Worm (Caenorhabditis elegans): ENCODE results near the gene srw-24.
"Not testable (repeated sequence)": the region's sequence is repeated elsewhere in the genome, so short reads cannot be mapped to it uniquely, and the experiment has no call there.

Gene srw-24

DNA sequence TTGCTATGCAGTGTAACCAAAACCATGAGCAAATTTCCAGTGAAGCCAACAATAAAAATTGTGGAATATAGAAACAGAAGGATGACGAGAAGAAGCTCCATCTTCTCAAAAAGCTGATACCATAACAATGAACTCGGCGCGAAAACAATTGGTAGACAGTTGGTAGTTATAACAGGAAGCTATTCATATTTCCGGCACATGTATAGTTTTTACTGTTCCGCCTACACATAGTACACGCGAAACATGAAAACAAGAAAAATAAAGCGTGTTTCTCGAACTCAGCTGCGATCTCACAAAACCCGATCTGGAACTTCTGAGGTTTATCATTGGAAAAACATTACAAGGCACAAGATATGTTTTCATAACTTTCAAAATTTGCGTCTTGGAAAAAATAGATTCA lies 35.3 kb downstream of the srw-24 start, which contains the start of gene srsx-37:
Gene srsx-37 (minus strand): TSS at position 101 of the 400 bp plus-strand sequence.
- TF ChIP-seq nhr-76 (tag; optimal IDR thresholded peaks at IDR 0.05) (no peak), elt-3 (tag; optimal IDR thresholded peaks at IDR 0.05) (no peak), nhr-2 (tag; optimal IDR thresholded peaks at IDR 0.05) (no peak), mab-5 (tag; optimal IDR thresholded peaks at IDR 0.05) (no peak), hlh-1 (tag; optimal IDR thresholded peaks at IDR 0.05) (no peak), lin-13 (tag; optimal IDR thresholded peaks at IDR 0.05) (no peak), nhr-28 (tag; optimal IDR thresholded peaks at IDR 0.05) (no peak), mls-2 (tag; optimal IDR thresholded peaks at IDR 0.05) (no peak), lin-32 (GFP tag; optimal IDR thresholded peaks at IDR 0.05) (no peak), blmp-1 (tag; optimal IDR thresholded peaks at IDR 0.05) (no peak), tbx-8 (GFP tag; optimal IDR thresholded peaks at IDR 0.05) (no peak), ceh-83 (GFP tag; optimal IDR thresholded peaks at IDR 0.05) (no peak), unc-39 (tag; optimal IDR thresholded peaks at IDR 0.05) (no peak), ces-1 (GFP tag; optimal IDR thresholded peaks at IDR 0.05) (no peak), zip-8 (tag; optimal IDR thresholded peaks at IDR 0.05) (no peak), drap-1 (GFP tag; optimal IDR thresholded peaks at IDR 0.05) (no peak)

DNA sequence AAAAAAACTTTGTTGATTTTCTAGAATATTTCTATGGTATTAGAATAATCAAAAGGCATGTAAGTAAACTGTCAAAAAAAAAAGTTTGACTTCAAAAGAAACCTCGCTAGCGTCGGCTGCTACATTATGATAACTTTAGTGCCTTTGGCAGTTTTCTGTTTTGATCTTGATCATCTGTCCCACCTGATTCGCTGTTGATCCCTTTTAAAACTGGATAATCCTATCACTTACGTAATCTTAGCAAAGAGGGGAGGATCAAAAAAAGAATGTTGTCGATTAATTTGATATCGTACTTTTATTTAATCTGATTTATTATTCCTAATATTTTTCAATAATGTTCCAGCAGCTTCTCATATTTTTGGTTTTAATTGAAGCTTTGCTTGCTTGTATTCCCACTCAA lies 36.1 kb downstream of the srw-24 start, which contains the start of gene M01B2.8:
Gene M01B2.8 (plus strand): TSS at position 301 of the 400 bp plus-strand sequence.
- TF ChIP-seq elt-1 (tag; optimal IDR thresholded peaks at IDR 0.05; ENCODE audit: borderline replicate concordance, insufficient read depth) = no peak
- no peak for TF ChIP-seq lsy-2 (tag; optimal IDR thresholded peaks at IDR 0.05)
- TF ChIP-seq zip-8 (tag; optimal IDR thresholded peaks at IDR 0.05) = no peak
- TF ChIP-seq nhr-237 (tag; optimal IDR thresholded peaks at IDR 0.05) = no peak
- TF ChIP-seq cnd-1 (tag; optimal IDR thresholded peaks at IDR 0.05) = no peak
- TF ChIP-seq unc-39 (tag; optimal IDR thresholded peaks at IDR 0.05) = no peak
- TF ChIP-seq unc-62 (GFP tag; optimal IDR thresholded peaks at IDR 0.05) = no peak
- TF ChIP-seq sem-2 (GFP tag; optimal IDR thresholded peaks at IDR 0.05) = no peak
- TF ChIP-seq nhr-12 (tag; optimal IDR thresholded peaks at IDR 0.05) = no peak
- no peak for TF ChIP-seq sptf-1 (tag; optimal IDR thresholded peaks at IDR 0.05)
- TF ChIP-seq nhr-76 (tag; optimal IDR thresholded peaks at IDR 0.05) = no peak
- no peak for TF ChIP-seq flh-1 (GFP tag; optimal IDR thresholded peaks at IDR 0.05)
- no peak for TF ChIP-seq ztf-11 (tag; optimal IDR thresholded peaks at IDR 0.05)
- no peak for TF ChIP-seq ceh-83 (GFP tag; optimal IDR thresholded peaks at IDR 0.05)
- TF ChIP-seq elt-3 (tag; optimal IDR thresholded peaks at IDR 0.05) = no peak
- no peak for TF ChIP-seq mep-1 (tag; optimal IDR thresholded peaks at IDR 0.05)
- TF ChIP-seq nhr-28 (tag; optimal IDR thresholded peaks at IDR 0.05) = no peak
- no peak for TF ChIP-seq mab-5 (tag; optimal IDR thresholded peaks at IDR 0.05)

DNA sequence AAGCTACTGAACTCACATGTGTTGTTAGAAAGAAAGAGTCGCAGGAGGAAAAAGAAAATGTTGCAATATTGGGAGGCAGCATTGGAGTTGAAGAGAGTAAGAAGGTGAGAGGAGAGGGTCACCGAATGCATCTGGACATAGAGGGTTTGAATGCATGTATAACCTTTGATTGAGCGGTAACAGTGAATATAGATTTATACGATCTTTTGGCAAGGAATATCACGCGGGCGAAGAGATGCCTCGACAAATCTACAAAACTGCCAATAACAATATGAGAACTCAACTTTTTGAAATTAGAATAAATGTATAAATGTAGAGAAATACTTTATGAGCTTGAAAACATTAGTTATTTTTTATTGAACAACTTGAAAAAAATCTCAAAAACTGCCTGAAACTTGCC lies 38.6 kb downstream of the srw-24 start, which contains the start of gene M01B2.10:
Gene M01B2.10 (minus strand): TSS at position 101 of the 400 bp plus-strand sequence.
- TF ChIP-seq blmp-1 (tag; optimal IDR thresholded peaks at IDR 0.05); lsy-2 (tag; optimal IDR thresholded peaks at IDR 0.05); drap-1 (GFP tag; optimal IDR thresholded peaks at IDR 0.05): not testable (repeated sequence)

DNA sequence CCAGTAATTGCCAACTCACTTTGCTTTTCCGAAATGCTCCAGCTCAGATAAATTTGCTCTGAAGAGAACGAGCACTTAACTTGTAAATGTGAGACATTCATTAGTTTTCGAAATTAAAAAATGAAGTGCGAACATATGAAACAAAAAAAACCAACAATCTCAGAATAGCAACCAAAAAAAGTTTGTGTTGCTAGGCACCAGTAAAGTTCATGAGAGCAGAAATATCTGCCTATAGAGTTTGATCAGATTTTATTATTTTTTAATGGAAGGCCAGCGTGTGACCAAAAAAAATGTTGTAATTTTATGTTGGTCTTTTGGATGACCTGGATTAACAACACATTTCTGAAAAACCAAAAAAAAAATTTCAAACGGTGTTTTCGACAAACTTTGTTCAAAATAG lies 40.4 kb downstream of the srw-24 start, which contains the start of gene M01B2.12:
Gene M01B2.12 (minus strand): TSS at position 101 of the 400 bp plus-strand sequence.
- no peak for TF ChIP-seq elt-1 (tag; optimal IDR thresholded peaks at IDR 0.05; ENCODE audit: borderline replicate concordance, insufficient read depth)
- no peak for TF ChIP-seq lin-32 (GFP tag; optimal IDR thresholded peaks at IDR 0.05)
- TF ChIP-seq drap-1 (GFP tag; optimal IDR thresholded peaks at IDR 0.05) = no peak
- no peak for TF ChIP-seq ceh-43 (GFP tag; optimal IDR thresholded peaks at IDR 0.05)
- no peak for TF ChIP-seq ceh-83 (GFP tag; optimal IDR thresholded peaks at IDR 0.05)
- TF ChIP-seq snpc-4 (tag; optimal IDR thresholded peaks at IDR 0.05) = no peak
- no peak for TF ChIP-seq unc-39 (tag; optimal IDR thresholded peaks at IDR 0.05)
- no peak for TF ChIP-seq hlh-1 (tag; optimal IDR thresholded peaks at IDR 0.05)
- TF ChIP-seq sem-2 (GFP tag; optimal IDR thresholded peaks at IDR 0.05) = no peak

DNA sequence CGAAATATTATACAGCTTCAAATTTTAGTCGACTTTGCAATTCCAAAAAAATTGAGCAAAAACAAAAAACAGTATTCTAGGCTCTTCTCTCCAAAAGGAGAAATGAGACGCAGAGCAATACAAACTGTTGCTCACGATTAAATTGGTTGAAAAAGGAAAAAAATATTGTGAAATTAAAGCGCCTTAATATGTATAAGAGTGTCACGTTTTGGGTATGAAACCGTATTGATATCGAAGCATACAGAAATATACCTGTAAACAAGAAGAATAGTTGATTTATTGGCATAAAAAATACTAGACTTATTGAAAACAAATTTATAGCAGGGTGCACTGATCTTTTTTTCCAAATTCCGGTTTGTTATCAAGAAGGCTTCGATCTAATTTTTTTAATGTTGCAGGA lies 42.0 kb downstream of the srw-24 start, which contains the start of gene M01B2.13:
Gene M01B2.13 (minus strand): TSS at position 101 of the 400 bp plus-strand sequence.
- no peak for TF ChIP-seq lin-13 (tag; optimal IDR thresholded peaks at IDR 0.05)

DNA sequence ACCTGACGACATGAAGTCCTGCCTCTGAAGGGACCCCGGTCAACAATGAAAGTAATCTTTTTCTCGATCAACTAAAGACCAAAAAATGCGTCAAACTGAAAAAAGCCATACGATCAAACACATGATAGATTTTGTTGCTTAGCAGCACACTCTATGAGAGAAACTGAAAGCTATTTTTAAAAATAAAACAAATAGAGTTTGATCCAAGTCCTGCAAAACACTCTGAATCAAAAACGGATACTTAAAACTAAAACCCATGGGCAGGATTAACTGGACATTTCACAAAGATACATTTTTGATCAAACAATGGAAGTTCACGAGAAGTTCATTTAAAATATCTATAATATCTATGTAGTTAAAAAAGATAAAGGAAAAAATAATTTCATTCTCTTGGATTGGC lies 43.6 kb downstream of the srw-24 start, which contains the start of gene T10H4.13:
Gene T10H4.13 (minus strand): TSS at position 101 of the 400 bp plus-strand sequence.
- no peak for TF ChIP-seq ces-1 (GFP tag; optimal IDR thresholded peaks at IDR 0.05)
- TF ChIP-seq unc-120 (tag; optimal IDR thresholded peaks at IDR 0.05; ENCODE audit: poor library complexity, severe bottlenecking) = no peak
